Worm (Caenorhabditis elegans): ENCODE measurements around the gene K09H11.6.
"Not testable (repeated sequence)": the region's sequence is repeated elsewhere in the genome, so short reads cannot be mapped to it uniquely, and the experiment has no call there.

K09H11.6 gene

ce11 chrV:5776941-5777340 lies 41.0 kb upstream of the K09H11.6 start, which contains the start of gene F44E7.4:
F44E7.4 (minus strand) TSS chrV:5776953.
- TF ChIP-seq D2030.7 (GFP tag; IDR thresholded peaks at IDR 0.05) (peak; percentile 99), Y56A3A.18 (GFP tag; IDR thresholded peaks at IDR 0.05) (peak; percentile 76; the same call in 1 of the 2 replicates), egrh-3 (GFP tag; IDR thresholded peaks at IDR 0.05) (peak; percentile 85), Y53G8AR.9 (GFP tag; conservative IDR thresholded peaks at IDR 0.05) (peak; percentile 94), snpc-4 (tag; optimal IDR thresholded peaks at IDR 0.05) (peak in 3 of 4 experiments; percentile 15 to 37 (median 26)), hsf-1 (GFP tag; IDR thresholded peaks at IDR 0.05) (peak; percentile 78), ztf-18 (tag; optimal IDR thresholded peaks at IDR 0.05) (peak; percentile 28), attf-6 (GFP tag; IDR thresholded peaks at IDR 0.05) (peak; percentile 77), rcor-1 (GFP tag; IDR thresholded peaks at IDR 0.05) (peak; percentile 94), K11D2.4 (GFP tag; IDR thresholded peaks at IDR 0.05) (peak; percentile 83), ekl-4 (GFP tag; IDR thresholded peaks at IDR 0.05) (peak; percentile 93), snpc-3.4 (tag; optimal IDR thresholded peaks at IDR 0.05) (peak; percentile 29), madf-3 (GFP tag; IDR thresholded peaks at IDR 0.05) (peak; percentile 91), C17E4.6 (GFP tag; IDR thresholded peaks at IDR 0.05) (peak; percentile 89), ZK185.1 (tag; optimal IDR thresholded peaks at IDR 0.05; ENCODE audit: poor library complexity, severe bottlenecking) (peak; percentile 6), F49E8.2 (tag; optimal IDR thresholded peaks at IDR 0.05; ENCODE audit: insufficient read depth) (peak; percentile 56), lin-54 (GFP tag; optimal IDR thresholded peaks at IDR 0.05) (peak; percentile 56), Y53F4B.3 (GFP tag; IDR thresholded peaks at IDR 0.05) (peak; percentile 77), ceh-100 (GFP tag; IDR thresholded peaks at IDR 0.05) (peak; percentile 96), madf-8 (GFP tag; conservative IDR thresholded peaks at IDR 0.05) (peak; percentile 86), attf-5 (GFP tag; optimal IDR thresholded peaks at IDR 0.05) (peak; percentile 37), pbrm-1 (GFP tag; IDR thresholded peaks at IDR 0.05) (peak; percentile 94), egl-44 (GFP tag; IDR thresholded peaks at IDR 0.05) (peak; percentile 85), hmg-1.2 (GFP tag; IDR thresholded peaks at IDR 0.05) (peak; percentile 96), ztf-28 (GFP tag; IDR thresholded peaks at IDR 0.05) (peak; percentile 97), ztf-6 (GFP tag; IDR thresholded peaks at IDR 0.05) (peak; percentile 85), B0019.2 (GFP tag; conservative IDR thresholded peaks at IDR 0.05) (peak; percentile 88), nhr-80 (tag; optimal IDR thresholded peaks at IDR 0.05) (peak; percentile 19), attf-3 (GFP tag; conservative IDR thresholded peaks at IDR 0.05) (peak; percentile 82), ceh-58 (GFP tag; IDR thresholded peaks at IDR 0.05) (0 out of 2 replicates have a peak, but pooled peaks have one; percentile 10), ceh-40 (GFP tag; IDR thresholded peaks at IDR 0.05) (0 out of 2 replicates have a peak, but pooled peaks have one; percentile 40), lin-26 (GFP tag; IDR thresholded peaks at IDR 0.05) (peak; percentile 86), F39B2.1 (GFP tag; IDR thresholded peaks at IDR 0.05) (peak; percentile 71; the same call in 1 of the 2 replicates), dox-1 (GFP tag; IDR thresholded peaks at IDR 0.05) (peak; percentile 98), bed-2 (GFP tag; IDR thresholded peaks at IDR 0.05) (peak; percentile 82), nfyb-1 (GFP tag; IDR thresholded peaks at IDR 0.05) (peak; percentile 95), mcd-1 (GFP tag; IDR thresholded peaks at IDR 0.05) (peak; percentile 98), aptf-2 (GFP tag; conservative IDR thresholded peaks at IDR 0.05) (peak; percentile 65; the same call in 1 of the 2 replicates), tlf-1 (GFP tag; optimal IDR thresholded peaks at IDR 0.05) (peak; percentile 12), F33H1.4 (GFP tag; IDR thresholded peaks at IDR 0.05) (peak; percentile 79), ztf-25 (GFP tag; IDR thresholded peaks at IDR 0.05) (peak; percentile 77), lir-1 (GFP tag; conservative IDR thresholded peaks at IDR 0.05) (0 out of 2 replicates have a peak, but pooled peaks have one; percentile 12), sea-2 (GFP tag; IDR thresholded peaks at IDR 0.05) (0 out of 2 replicates have a peak, but pooled peaks have one; percentile 25), lsl-1 (GFP tag; optimal IDR thresholded peaks at IDR 0.05) (peak; percentile 64), ceh-91 (GFP tag; IDR thresholded peaks at IDR 0.05) (peak; percentile 93), cebp-1 (GFP tag; IDR thresholded peaks at IDR 0.05) (peak; percentile 88), cebp-1 (tag; optimal IDR thresholded peaks at IDR 0.05) (peak; percentile 52)
- not testable (repeated sequence) for TF ChIP-seq snpc-4 (GFP tag; optimal IDR thresholded peaks at IDR 0.05)
